Fruit fly (Drosophila melanogaster) whole organism, embryonic: ENCODE results near the gene Hpd.
A peak's percentile ranks its signal among the peaks of the same experiment; 100 is the strongest.

ENCODE experiments used
- Abd-B ChIP-seq: fragments of 200-800 bp; sonication (Bioruptor generic); optimal IDR thresholded peaks from 2 replicates; lab custom pipeline; 2018; ENCODE audit warnings: missing biosample characterization, mild to moderate bottlenecking, missing genetic modification characterization, moderate library complexity
- C15 ChIP-seq: fragments of 200-800 bp; sonication (Bioruptor generic); IDR thresholded peaks from 3 replicates; pipeline ENCODE4 v1.3.6; 2022; ENCODE audit warnings: missing biosample characterization, missing genetic modification characterization
- CG10321 ChIP-seq: fragments of 200-800 bp; sonication (Bioruptor generic); IDR thresholded peaks from 2 replicates; pipeline ENCODE4 v1.3.6; 2022; ENCODE audit warnings: missing biosample characterization, missing genetic modification characterization
- CG12071 ChIP-seq: fragments of 200-800 bp; sonication (Bioruptor generic); optimal IDR thresholded peaks from 3 replicates; lab custom pipeline; 2018; ENCODE audit warnings: missing biosample characterization, mild to moderate bottlenecking, missing genetic modification characterization
- CG14860 ChIP-seq: fragments of 200-800 bp; sonication (Bioruptor generic); IDR thresholded peaks from 3 replicates; pipeline ENCODE4 v1.3.6; 2022; ENCODE audit warnings: missing biosample characterization, missing genetic modification characterization; ENCODE audit not compliant: partially characterized antibody
- CG16813 ChIP-seq: fragments of 200-800 bp; sonication (Bioruptor generic); IDR thresholded peaks from 3 replicates; pipeline ENCODE4 v1.3.6; 2022; ENCODE audit warnings: missing biosample characterization, missing genetic modification characterization; ENCODE audit not compliant: partially characterized antibody
- CG2120 ChIP-seq: fragments of 200-800 bp; sonication (Bioruptor generic); optimal IDR thresholded peaks from 3 replicates; lab custom pipeline; 2016; ENCODE audit warnings: missing biosample characterization, missing genetic modification characterization
- CG2889 ChIP-seq: fragments of 200-800 bp; sonication (Bioruptor generic); IDR thresholded peaks from 3 replicates; pipeline ENCODE4 v1.3.6; 2022; ENCODE audit warnings: missing biosample characterization, missing genetic modification characterization
- CG3065 ChIP-seq: fragments of 200-800 bp; sonication (Bioruptor generic); optimal IDR thresholded peaks from 2 replicates; lab custom pipeline; 2016; ENCODE audit warnings: missing biosample characterization, missing genetic modification characterization
- CG34224 ChIP-seq: fragments of 200-800 bp; sonication (Bioruptor generic); IDR thresholded peaks from 3 replicates; pipeline ENCODE4 v1.3.6; 2022; ENCODE audit warnings: missing biosample characterization, missing genetic modification characterization; ENCODE audit not compliant: partially characterized antibody
- CG3847 ChIP-seq: fragments of 200-800 bp; sonication (Bioruptor generic); IDR thresholded peaks from 2 replicates; pipeline ENCODE4 v1.3.6; 2022; ENCODE audit warnings: missing biosample characterization, missing genetic modification characterization
- CG4424 ChIP-seq: fragments of 200-800 bp; sonication (Bioruptor generic); optimal IDR thresholded peaks from 3 replicates; lab custom pipeline; 2016; ENCODE audit warnings: missing biosample characterization, missing genetic modification characterization
- CG4617 ChIP-seq: fragments of 200-800 bp; sonication (Bioruptor generic); optimal IDR thresholded peaks from 3 replicates; lab custom pipeline; 2016; ENCODE audit warnings: missing biosample characterization, missing genetic modification characterization, borderline replicate concordance
- CG6272 ChIP-seq: fragments of 200-800 bp; sonication (Bioruptor generic); IDR thresholded peaks from 2 replicates; pipeline ENCODE4 v1.3.6; 2022; ENCODE audit warnings: missing biosample characterization, missing genetic modification characterization
- CG6689 ChIP-seq: fragments of 200-800 bp; sonication (Bioruptor generic); IDR thresholded peaks from 2 replicates; pipeline ENCODE4 v1.3.6; 2022; ENCODE audit warnings: missing biosample characterization, missing genetic modification characterization
- CG6791 ChIP-seq: fragments of 200-800 bp; sonication (Bioruptor generic); IDR thresholded peaks from 3 replicates; pipeline ENCODE4 v1.3.6; 2022; ENCODE audit warnings: missing biosample characterization, missing genetic modification characterization; ENCODE audit not compliant: partially characterized antibody
- CG7357 ChIP-seq: fragments of 200-800 bp; sonication (Bioruptor generic); IDR thresholded peaks from 3 replicates; pipeline ENCODE4 v1.3.6; 2022; ENCODE audit warnings: missing biosample characterization, missing genetic modification characterization
- Dfd ChIP-seq, 2 experiments: fragments of >200 bp; optimal IDR thresholded peaks; 2 replicates each; lab custom pipeline; 2017; ENCODE audit warnings: missing biosample characterization in 2 of 2, missing genetic modification characterization in 2 of 2
- Dll ChIP-seq: fragments of 200-800 bp; sonication (Bioruptor generic); IDR thresholded peaks from 4 replicates; pipeline ENCODE4 v1.3.6; 2022; ENCODE audit warnings: missing biosample characterization, missing genetic modification characterization; ENCODE audit not compliant: partially characterized antibody
- Ets65A ChIP-seq: fragments of 200-800 bp; sonication (Bioruptor generic); peaks from one replicate; lab custom pipeline; 2016; ENCODE audit warnings: missing biosample characterization, missing genetic modification characterization
- HLH4C ChIP-seq: fragments of 200-800 bp; sonication (Bioruptor generic); IDR thresholded peaks from 3 replicates; pipeline ENCODE4 v1.3.6; 2022; ENCODE audit warnings: missing biosample characterization, missing genetic modification characterization; ENCODE audit not compliant: partially characterized antibody
- Kr ChIP-seq: fragments of 200-800 bp; sonication (Bioruptor generic); optimal IDR thresholded peaks from 2 replicates; lab custom pipeline; 2017; ENCODE audit warnings: missing biosample characterization, mild to moderate bottlenecking, missing genetic modification characterization
- Oaz ChIP-seq: fragments of 200-800 bp; sonication (Bioruptor generic); IDR thresholded peaks from 2 replicates; pipeline ENCODE4 v1.3.6; 2022; ENCODE audit warnings: missing biosample characterization, missing genetic modification characterization
- Trl ChIP-seq, 3 experiments: fragments of >200 bp in 2 of 3; fragments of 200-800 bp in 1 of 3; sonication (Bioruptor generic) in 1 of 3; optimal IDR thresholded peaks; 2 replicates in 1 of 3; 3 replicates in 2 of 3; lab custom pipeline; 2016 to 2017; ENCODE audit warnings: missing biosample characterization in 1 of 3, missing genetic modification characterization in 1 of 3
- ase ChIP-seq: fragments of 200-800 bp; sonication (Bioruptor generic); IDR thresholded peaks from 3 replicates; pipeline ENCODE4 v1.3.6; 2022; ENCODE audit warnings: missing biosample characterization, missing genetic modification characterization
- ato ChIP-seq: fragments of 200-800 bp; sonication (Bioruptor generic); IDR thresholded peaks from 2 replicates; pipeline ENCODE4 v1.3.6; 2022; ENCODE audit warnings: missing biosample characterization, missing genetic modification characterization; ENCODE audit not compliant: partially characterized antibody
- br ChIP-seq: fragments of >200 bp; optimal IDR thresholded peaks from 2 replicates; lab custom pipeline; 2017
- btn ChIP-seq: fragments of 200-800 bp; sonication (Bioruptor generic); optimal IDR thresholded peaks from 2 replicates; lab custom pipeline; 2016; ENCODE audit warnings: missing biosample characterization, missing genetic modification characterization
- chinmo ChIP-seq: fragments of 200-800 bp; sonication (Bioruptor generic); IDR thresholded peaks from 4 replicates; pipeline ENCODE4 v1.3.6; 2022; ENCODE audit warnings: missing biosample characterization, missing genetic modification characterization; ENCODE audit not compliant: partially characterized antibody
- crc ChIP-seq: fragments of 200-800 bp; sonication (Bioruptor generic); optimal IDR thresholded peaks from 2 replicates; lab custom pipeline; 2016; ENCODE audit warnings: missing biosample characterization, missing genetic modification characterization
- crol ChIP-seq: fragments of 200-800 bp; sonication (Bioruptor generic); IDR thresholded peaks from 2 replicates; pipeline ENCODE4 v1.3.6; 2022; ENCODE audit warnings: missing biosample characterization, missing genetic modification characterization
- dmrt11E ChIP-seq: fragments of 200-800 bp; sonication (Bioruptor generic); optimal IDR thresholded peaks from 3 replicates; lab custom pipeline; 2018; ENCODE audit warnings: missing biosample characterization, mild to moderate bottlenecking, missing genetic modification characterization, moderate library complexity
- fd102C ChIP-seq: fragments of 200-800 bp; sonication (Bioruptor generic); optimal IDR thresholded peaks from 2 replicates; lab custom pipeline; 2018; ENCODE audit warnings: missing biosample characterization, mild to moderate bottlenecking, missing genetic modification characterization, moderate library complexity
- gce ChIP-seq: fragments of 200-800 bp; sonication (Bioruptor generic); IDR thresholded peaks from 3 replicates; pipeline ENCODE4 v1.3.6; 2022; ENCODE audit warnings: missing biosample characterization, missing genetic modification characterization
- gt ChIP-seq: fragments of 200-800 bp; sonication (Bioruptor generic); IDR thresholded peaks from 2 replicates; pipeline ENCODE4 v1.3.6; 2022; ENCODE audit warnings: missing biosample characterization, missing genetic modification characterization
- hb ChIP-seq: fragments of 200-800 bp; sonication (Bioruptor generic); IDR thresholded peaks from 3 replicates; pipeline ENCODE4 v1.3.6; 2022; ENCODE audit warnings: missing biosample characterization, missing genetic modification characterization; ENCODE audit not compliant: partially characterized antibody
- her ChIP-seq: fragments of 200-800 bp; sonication (Bioruptor generic); optimal IDR thresholded peaks from 2 replicates; lab custom pipeline; 2016; ENCODE audit warnings: missing biosample characterization, missing genetic modification characterization
- knrl ChIP-seq: fragments of 200-800 bp; sonication (Bioruptor generic); IDR thresholded peaks from 3 replicates; pipeline ENCODE4 v1.3.6; 2022; ENCODE audit warnings: missing biosample characterization, missing genetic modification characterization; ENCODE audit not compliant: partially characterized antibody
- mld ChIP-seq: fragments of 200-800 bp; sonication (Bioruptor generic); IDR thresholded peaks from 3 replicates; pipeline ENCODE4 v1.3.6; 2022; ENCODE audit warnings: missing biosample characterization, missing genetic modification characterization; ENCODE audit not compliant: partially characterized antibody
- nau ChIP-seq: fragments of 200-800 bp; sonication (Bioruptor generic); optimal IDR thresholded peaks from 3 replicates; lab custom pipeline; 2017; ENCODE audit warnings: missing biosample characterization, mild to moderate bottlenecking, missing genetic modification characterization, missing genetic modification reagents
- nerfin-2 ChIP-seq: fragments of 200-800 bp; sonication (Bioruptor generic); IDR thresholded peaks from 2 replicates; pipeline ENCODE4 v1.3.6; 2022; ENCODE audit warnings: missing biosample characterization, missing genetic modification characterization; ENCODE audit not compliant: partially characterized antibody
- pan ChIP-seq, 4 experiments: fragments of >200 bp in 3 of 4; fragments of 200-800 bp in 1 of 4; sonication (Bioruptor generic) in 1 of 4; optimal IDR thresholded peaks in 3 of 4; IDR thresholded peaks in 1 of 4; 2 replicates each; pipeline versions ENCODE4 v1.3.6 to Lab custom; 2017 to 2022; ENCODE audit warnings: missing biosample characterization in 2 of 4, missing genetic modification characterization in 2 of 4, mixed read lengths in 1 of 4
- tna ChIP-seq: fragments of 200-800 bp; sonication (Bioruptor generic); IDR thresholded peaks from 2 replicates; pipeline ENCODE4 v1.3.6; 2022; ENCODE audit warnings: missing biosample characterization, missing genetic modification characterization; ENCODE audit not compliant: partially characterized antibody
- vfl ChIP-seq: fragments of 200-800 bp; sonication (Bioruptor generic); optimal IDR thresholded peaks from 2 replicates; lab custom pipeline; 2016; ENCODE audit warnings: missing biosample characterization, missing genetic modification characterization
- vnd ChIP-seq: fragments of 200-800 bp; sonication (Bioruptor generic); IDR thresholded peaks from 3 replicates; pipeline ENCODE4 v1.3.6; 2022; ENCODE audit warnings: missing biosample characterization, missing genetic modification characterization; ENCODE audit not compliant: partially characterized antibody

The Hpd gene

DNA sequence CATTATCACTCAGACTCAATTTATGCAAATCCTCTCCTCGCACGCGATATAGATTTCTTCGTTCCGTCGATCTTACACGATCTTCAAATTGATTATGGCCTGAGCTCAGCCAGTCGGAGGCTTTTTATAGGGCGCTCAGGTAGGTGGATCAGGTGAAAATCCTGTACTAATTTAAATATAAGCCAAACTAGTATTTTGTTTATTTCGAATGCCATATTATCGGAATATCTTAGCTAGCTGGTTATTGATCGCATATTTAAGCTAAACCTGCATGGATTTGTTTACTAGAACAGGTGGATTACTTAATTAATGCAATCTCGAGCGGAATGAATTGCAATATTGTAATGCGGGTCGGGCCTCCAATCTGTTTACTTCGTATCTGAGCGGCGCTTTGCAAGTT is at the start of gene Hpd:
Gene Hpd (minus strand): TSS at position 101 of the 400 bp plus-strand sequence.
- TF ChIP-seq CG2889 (GFP tag; lab: Robert Waterston, UW) (no peak), CG6689 (GFP tag; lab: Robert Waterston, UW) (no peak), chinmo (GFP tag; lab: Robert Waterston, UW) (0 out of 4 replicates have a peak, but pooled peaks have one; percentile 8)

DNA sequence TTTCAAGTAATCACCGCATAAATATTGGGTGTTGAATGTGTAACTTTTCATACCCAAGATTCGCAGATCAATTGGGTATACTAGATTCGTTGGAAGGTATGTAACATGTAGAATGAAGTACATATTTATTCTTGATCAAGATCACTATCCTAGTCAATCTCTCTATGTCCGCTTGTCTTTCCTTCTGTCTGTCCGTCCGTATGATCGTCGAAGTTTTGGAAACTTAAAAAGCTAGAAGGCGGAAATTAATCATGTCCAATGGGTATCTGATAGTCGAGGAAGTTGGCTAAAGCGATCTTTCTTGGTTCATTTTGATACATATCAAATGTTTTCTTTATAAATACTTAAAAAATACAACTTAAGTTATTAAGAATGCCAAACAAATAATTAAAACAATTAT is 48.0 kb upstream of the Hpd start:
- TF ChIP-seq hb (GFP tag; lab: Robert Waterston, UW) (0 out of 3 replicates have a peak, but pooled peaks have one; percentile 58), CG12071 (GFP tag; lab: Kevin White, UChicago) (no peak), Dfd (GFP tag; optimal IDR thresholded peaks at IDR 0.05; lab: Kevin White, UChicago) (no peak), CG6791 (GFP tag; lab: Robert Waterston, UW) (0 out of 3 replicates have a peak, but pooled peaks have one; percentile 20), CG14860 (GFP tag; lab: Robert Waterston, UW) (peak; percentile 60; the same call in 1 of the 3 replicates), pan (optimal IDR thresholded peaks at IDR 0.05; lab: Kevin White, UChicago) (no peak), pan (GFP tag; optimal IDR thresholded peaks at IDR 0.05 in 1 of 2, IDR thresholded peaks at IDR 0.05 in 1 of 2) (no peak), tna (peak; percentile 33; the same call in 1 of the 2 replicates), vfl (GFP tag; lab: Kevin White, UChicago) (no peak), C15 (GFP tag; lab: Robert Waterston, UW) (no peak), nerfin-2 (GFP tag; lab: Robert Waterston, UW) (peak; percentile 59; the same call in 1 of the 2 replicates), Kr (GFP tag; lab: Kevin White, UChicago) (no peak), ato (0 out of 2 replicates have a peak, but pooled peaks have one; percentile 9), Abd-B (GFP tag; lab: Kevin White, UChicago) (no peak), vnd (peak; percentile 61), nau (GFP tag; lab: Kevin White, UChicago) (no peak), gt (GFP tag; lab: Robert Waterston, UW) (no peak), HLH4C (GFP tag; lab: Robert Waterston, UW) (peak; percentile 69), CG10321 (no peak), crc (GFP tag; lab: Kevin White, UChicago) (no peak), Dll (GFP tag; lab: Robert Waterston, UW) (0 out of 4 replicates have a peak, but pooled peaks have one; percentile 27), mld (GFP tag; lab: Robert Waterston, UW) (0 out of 3 replicates have a peak, but pooled peaks have one; percentile 45), CG4617 (GFP tag; lab: Kevin White, UChicago) (no peak)
- TF ChIP-seq, all 482 proteins: peak for 10

DNA sequence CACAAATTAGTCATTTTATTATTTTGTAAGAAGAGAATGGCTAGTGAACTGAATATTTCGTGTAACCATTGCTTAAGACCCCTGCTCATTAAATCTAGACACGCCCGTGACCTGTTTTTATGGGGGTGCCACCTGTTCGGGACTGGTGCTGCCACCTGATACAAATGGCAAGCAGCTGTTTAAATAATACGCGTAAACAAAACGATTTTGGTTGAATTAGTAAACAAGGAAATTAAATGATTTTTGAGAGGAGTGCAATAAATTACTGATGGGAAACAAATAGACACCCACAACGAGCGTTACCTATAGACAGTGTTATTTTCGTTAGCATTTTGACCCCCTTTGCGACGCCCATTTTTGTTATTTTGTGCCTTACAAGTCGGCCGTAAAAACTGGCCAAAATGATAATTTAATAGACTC is 35.1 kb upstream of the Hpd start:
- TF ChIP-seq fd102C: no peak
- peak; percentile 98 for TF ChIP-seq Ets65A (GFP tag; lab: Kevin White, UChicago)
- TF ChIP-seq CG2889 (GFP tag; lab: Robert Waterston, UW): no peak
- peak; percentile 73 for TF ChIP-seq CG3065
- TF ChIP-seq ase: no peak
- peak; percentile 73 for TF ChIP-seq CG7357 (GFP tag; lab: Robert Waterston, UW)
- TF ChIP-seq gce: no peak
- no peak for TF ChIP-seq CG16813 (GFP tag; lab: Robert Waterston, UW)
- TF ChIP-seq CG2120 (GFP tag; lab: Kevin White, UChicago): peak; percentile 96
- peak; percentile 88 for TF ChIP-seq CG4424 (GFP tag; lab: Kevin White, UChicago)
- TF ChIP-seq CG6791 (GFP tag; lab: Robert Waterston, UW): no peak
- no peak for TF ChIP-seq br
- TF ChIP-seq nerfin-2 (GFP tag; lab: Robert Waterston, UW): no peak
- no peak for TF ChIP-seq crol
- peak; percentile 52 for TF ChIP-seq dmrt11E (tag; lab: Kevin White, UChicago)
- peak; percentile 19 for TF ChIP-seq btn (GFP tag; lab: Kevin White, UChicago)
- TF ChIP-seq her (GFP tag; lab: Kevin White, UChicago): peak; percentile 82
- TF ChIP-seq Oaz (GFP tag; lab: Robert Waterston, UW): no peak
- peak; percentile 75 for TF ChIP-seq CG6272 (GFP tag; lab: Robert Waterston, UW)
- no peak for TF ChIP-seq Trl (optimal IDR thresholded peaks at IDR 0.05; lab: Kevin White, UChicago)
- TF ChIP-seq Trl (GFP tag; optimal IDR thresholded peaks at IDR 0.05; lab: Kevin White, UChicago): peak; percentile 90
- no peak for TF ChIP-seq Dll (GFP tag; lab: Robert Waterston, UW)
- TF ChIP-seq CG34224 (GFP tag; lab: Robert Waterston, UW): no peak
- no peak for TF ChIP-seq knrl (GFP tag; lab: Robert Waterston, UW)
- TF ChIP-seq CG3847: no peak
